Fruit fly (Drosophila melanogaster) whole organism, prepupa: ENCODE results near the gene Nrt.

Experiments used
- Blimp-1 ChIP-seq: fragments of 200-800 bp; sonication (Bioruptor generic); optimal IDR thresholded peaks from 3 replicates; lab custom pipeline; 2017; ENCODE audit warnings: missing biosample characterization, missing genetic modification characterization, mild to moderate bottlenecking, moderate library complexity, missing genetic modification reagents
- CG10631 ChIP-seq: fragments of 200-800 bp; sonication (Bioruptor generic); optimal IDR thresholded peaks from 2 replicates; lab custom pipeline; 2016; ENCODE audit warnings: missing biosample characterization, missing genetic modification characterization
- CG10669 ChIP-seq: fragments of 200-800 bp; sonication (Bioruptor generic); optimal IDR thresholded peaks from 3 replicates; lab custom pipeline; 2018; ENCODE audit warnings: missing biosample characterization, mild to moderate bottlenecking, missing genetic modification characterization, moderate library complexity
- CG11762 ChIP-seq: fragments of 200-800 bp; sonication (Bioruptor generic); optimal IDR thresholded peaks from 3 replicates; lab custom pipeline; 2016; ENCODE audit warnings: missing biosample characterization, missing genetic modification characterization; ENCODE audit not compliant: insufficient read depth
- CG11902 ChIP-seq: fragments of 200-800 bp; sonication (Bioruptor generic); optimal IDR thresholded peaks from 3 replicates; lab custom pipeline; 2016; ENCODE audit warnings: missing biosample characterization, missing genetic modification characterization
- CG15336 ChIP-seq: fragments of 200-800 bp; sonication (Bioruptor generic); IDR thresholded peaks from 2 replicates; pipeline ENCODE4 v1.3.6; 2022; ENCODE audit warnings: missing biosample characterization, missing genetic modification characterization
- CG1621 ChIP-seq: fragments of 200-800 bp; sonication (Bioruptor generic); optimal IDR thresholded peaks from 3 replicates; lab custom pipeline; 2018; ENCODE audit warnings: missing biosample characterization, mild to moderate bottlenecking, missing genetic modification characterization
- CG16779 ChIP-seq: fragments of 200-800 bp; sonication (Bioruptor generic); optimal IDR thresholded peaks from 3 replicates; lab custom pipeline; 2017; ENCODE audit warnings: missing biosample characterization, mild to moderate bottlenecking, missing genetic modification characterization
- CG3032 ChIP-seq: fragments of 200-800 bp; optimal IDR thresholded peaks from 2 replicates; lab custom pipeline; 2019; ENCODE audit warnings: missing biosample characterization, mild to moderate bottlenecking, missing genetic modification characterization, moderate library complexity
- CG34406 ChIP-seq: fragments of 200-800 bp; sonication (Bioruptor generic); optimal IDR thresholded peaks from 3 replicates; lab custom pipeline; 2016; ENCODE audit warnings: missing biosample characterization, missing genetic modification characterization
- CG3919 ChIP-seq: fragments of 200-800 bp; sonication (Bioruptor generic); optimal IDR thresholded peaks from 3 replicates; lab custom pipeline; 2016; ENCODE audit warnings: missing biosample characterization, missing genetic modification characterization
- CG4318 ChIP-seq: fragments of 200-800 bp; sonication (Bioruptor generic); optimal IDR thresholded peaks from 3 replicates; lab custom pipeline; 2017; ENCODE audit warnings: missing biosample characterization, mild to moderate bottlenecking, missing genetic modification characterization
- CG6163 ChIP-seq: fragments of 200-800 bp; sonication (Bioruptor generic); IDR thresholded peaks from 3 replicates; pipeline ENCODE4 v1.3.6; 2022; ENCODE audit warnings: missing biosample characterization, missing genetic modification characterization
- CG6276 ChIP-seq: fragments of 200-800 bp; sonication (Bioruptor generic); optimal IDR thresholded peaks from 2 replicates; lab custom pipeline; 2017; ENCODE audit warnings: missing biosample characterization, mild to moderate bottlenecking, missing genetic modification characterization
- CG6854 ChIP-seq: fragments of 200-800 bp; sonication (Bioruptor generic); optimal IDR thresholded peaks from 2 replicates; lab custom pipeline; 2017; ENCODE audit warnings: missing biosample characterization, mild to moderate bottlenecking, missing genetic modification characterization
- CG7368 ChIP-seq: fragments of 200-800 bp; sonication (Bioruptor generic); optimal IDR thresholded peaks from 3 replicates; lab custom pipeline; 2016; ENCODE audit warnings: missing biosample characterization, missing genetic modification characterization
- CG8119 ChIP-seq: fragments of 200-800 bp; sonication (Bioruptor generic); IDR thresholded peaks from 3 replicates; pipeline ENCODE4 v1.3.6; 2022; ENCODE audit warnings: missing biosample characterization, missing genetic modification characterization
- CG8319 ChIP-seq: fragments of 200-800 bp; sonication (Bioruptor generic); optimal IDR thresholded peaks from 3 replicates; lab custom pipeline; 2016; ENCODE audit warnings: missing biosample characterization, missing genetic modification characterization
- CG8632 ChIP-seq: fragments of 200-800 bp; sonication (Bioruptor generic); optimal IDR thresholded peaks from 3 replicates; lab custom pipeline; 2016; ENCODE audit warnings: missing biosample characterization, missing genetic modification characterization
- Eip75B ChIP-seq: fragments of 200-800 bp; sonication (Bioruptor generic); optimal IDR thresholded peaks from 3 replicates; lab custom pipeline; 2016; ENCODE audit warnings: missing biosample characterization, missing genetic modification characterization
- Eip78C ChIP-seq: fragments of 200-800 bp; sonication (Bioruptor generic); peaks from one replicate; lab custom pipeline; 2016; ENCODE audit warnings: missing biosample characterization, missing genetic modification characterization
- Eip93F ChIP-seq: fragments of 200-800 bp; sonication (Bioruptor generic); optimal IDR thresholded peaks from 2 replicates; lab custom pipeline; 2016; ENCODE audit warnings: missing biosample characterization, mild to moderate bottlenecking, missing genetic modification characterization
- Gug ChIP-seq: fragments of 200-800 bp; sonication (Bioruptor generic); IDR thresholded peaks from 2 replicates; pipeline ENCODE4 v1.3.6; 2022; ENCODE audit warnings: missing biosample characterization, missing genetic modification characterization
- Hr38 ChIP-seq: sonication (Bioruptor generic); optimal IDR thresholded peaks from 2 replicates; lab custom pipeline; 2016; ENCODE audit warnings: missing biosample characterization, missing genetic modification characterization
- Hr39 ChIP-seq: fragments of 200-800 bp; sonication (Bioruptor generic); optimal IDR thresholded peaks from 2 replicates; lab custom pipeline; 2016; ENCODE audit warnings: missing biosample characterization, missing genetic modification characterization
- Hr4 ChIP-seq: fragments of 200-800 bp; sonication (Bioruptor generic); optimal IDR thresholded peaks from 3 replicates; lab custom pipeline; 2016; ENCODE audit warnings: missing biosample characterization, missing genetic modification characterization
- Met ChIP-seq: fragments of 200-800 bp; sonication (Bioruptor generic); optimal IDR thresholded peaks from 3 replicates; lab custom pipeline; 2016; ENCODE audit warnings: missing biosample characterization, missing genetic modification characterization
- OdsH ChIP-seq: fragments of 200-800 bp; sonication (Bioruptor generic); optimal IDR thresholded peaks from 3 replicates; lab custom pipeline; 2016; ENCODE audit warnings: missing biosample characterization, missing genetic modification characterization
- Smox ChIP-seq: fragments of 200-800 bp; sonication (Bioruptor generic); optimal IDR thresholded peaks from 3 replicates; lab custom pipeline; 2016; ENCODE audit warnings: missing biosample characterization, missing genetic modification characterization
- Sox102F ChIP-seq: fragments of 200-800 bp; sonication (Bioruptor generic); optimal IDR thresholded peaks from 2 replicates; lab custom pipeline; 2016; ENCODE audit warnings: missing biosample characterization, mild to moderate bottlenecking, missing genetic modification characterization
- Sox14 ChIP-seq: fragments of 200-800 bp; sonication (Bioruptor generic); optimal IDR thresholded peaks from 3 replicates; lab custom pipeline; 2016; ENCODE audit warnings: missing biosample characterization, missing genetic modification characterization
- Sox15 ChIP-seq: fragments of 200-800 bp; sonication (Bioruptor generic); optimal IDR thresholded peaks from 3 replicates; lab custom pipeline; 2016; ENCODE audit warnings: missing biosample characterization, missing genetic modification characterization
- achi ChIP-seq: fragments of 200-800 bp; sonication (Bioruptor generic); optimal IDR thresholded peaks from 3 replicates; lab custom pipeline; 2016; ENCODE audit warnings: missing biosample characterization, missing genetic modification characterization
- acj6 ChIP-seq: fragments of 200-800 bp; sonication (Bioruptor generic); optimal IDR thresholded peaks from 3 replicates; lab custom pipeline; 2016; ENCODE audit warnings: missing biosample characterization, missing genetic modification characterization
- dsx ChIP-seq: fragments of 200-800 bp; optimal IDR thresholded peaks from 3 replicates; lab custom pipeline; 2019; ENCODE audit warnings: missing biosample characterization, mild to moderate bottlenecking, missing genetic modification characterization, moderate library complexity; ENCODE audit not compliant: poor library complexity, severe bottlenecking
- fd59A ChIP-seq: fragments of 200-800 bp; sonication (Bioruptor generic); optimal IDR thresholded peaks from 2 replicates; lab custom pipeline; 2017; ENCODE audit warnings: missing biosample characterization, mild to moderate bottlenecking, missing genetic modification characterization, missing genetic modification reagents
- lz ChIP-seq: fragments of 200-800 bp; sonication (Bioruptor generic); optimal IDR thresholded peaks from 3 replicates; lab custom pipeline; 2016; ENCODE audit warnings: missing biosample characterization, missing genetic modification characterization
- pdm3 ChIP-seq: fragments of 200-800 bp; sonication (Bioruptor generic); optimal IDR thresholded peaks from 3 replicates; lab custom pipeline; 2016; ENCODE audit warnings: missing biosample characterization, missing genetic modification characterization
- spab ChIP-seq: fragments of 200-800 bp; sonication (Bioruptor generic); optimal IDR thresholded peaks from 2 replicates; lab custom pipeline; 2017; ENCODE audit warnings: missing biosample characterization, mild to moderate bottlenecking, missing genetic modification characterization, missing genetic modification reagents
- ss ChIP-seq, 2 experiments: fragments of 200-800 bp; sonication (Bioruptor generic); optimal IDR thresholded peaks; 2 replicates in 1 of 2; 3 replicates in 1 of 2; lab custom pipeline; 2017 to 2018; ENCODE audit warnings: mild to moderate bottlenecking in 2 of 2, missing biosample characterization in 2 of 2, missing genetic modification characterization in 2 of 2, moderate library complexity in 1 of 2
- svp ChIP-seq: fragments of 200-800 bp; sonication (Bioruptor generic); peaks from one replicate; lab custom pipeline; 2016; ENCODE audit warnings: missing biosample characterization, missing genetic modification characterization
- topi ChIP-seq: fragments of 200-800 bp; sonication (Bioruptor generic); optimal IDR thresholded peaks from 3 replicates; lab custom pipeline; 2016; ENCODE audit warnings: missing biosample characterization, missing genetic modification characterization
- vri ChIP-seq: fragments of 200-800 bp; sonication (Bioruptor generic); optimal IDR thresholded peaks from 3 replicates; lab custom pipeline; 2016; ENCODE audit warnings: missing biosample characterization, mild to moderate bottlenecking, missing genetic modification characterization

Gene Nrt

DNA sequence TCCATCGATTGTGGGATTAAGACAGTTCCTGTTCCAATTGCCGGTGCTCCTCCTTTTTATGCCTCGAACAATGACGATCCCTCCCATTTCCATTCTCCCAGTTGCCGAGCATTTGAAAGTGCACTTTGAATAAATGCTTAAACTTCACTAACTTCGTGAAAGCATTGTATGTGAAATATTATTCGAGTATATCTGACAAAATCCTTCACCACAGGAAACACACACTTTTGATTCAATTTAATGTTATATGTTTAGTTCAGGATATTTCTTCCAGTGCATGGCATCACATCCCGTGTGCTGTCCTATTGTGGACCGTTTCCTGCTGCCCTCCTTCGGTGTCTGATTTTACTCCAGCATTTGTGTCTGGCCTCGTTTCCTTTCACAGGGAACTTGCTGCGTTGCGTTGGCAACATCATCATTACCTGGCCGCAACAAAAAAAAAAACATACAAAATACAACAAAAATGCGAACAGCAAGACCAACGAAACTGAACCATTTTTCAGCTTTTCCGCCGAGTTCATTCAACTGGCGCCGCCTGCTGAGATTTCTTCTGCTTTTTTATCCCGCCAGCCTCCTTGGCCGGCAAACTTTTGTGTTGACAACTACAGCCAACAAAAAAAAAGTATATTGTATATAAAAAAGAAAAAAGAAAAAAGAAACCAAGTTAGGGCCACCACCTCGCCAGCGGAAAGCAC is 13.3 kb upstream of the Nrt start (continued):
- TF ChIP-seq CG1621 (tag; lab: Kevin White, UChicago) (peak; percentile 60), Sox102F (GFP tag; lab: Kevin White, UChicago) (peak; percentile 14), CG3919 (GFP tag; lab: Kevin White, UChicago) (peak; percentile 84), CG8632 (GFP tag; lab: Kevin White, UChicago) (peak; percentile 43), svp (peak; percentile 78), CG10631 (GFP tag; lab: Kevin White, UChicago) (peak; percentile 81), Sox14 (GFP tag; lab: Kevin White, UChicago) (peak; percentile 79), CG6163 (GFP tag; lab: Robert Waterston, UW) (peak; percentile 92), Smox (GFP tag; lab: Kevin White, UChicago) (peak; percentile 18), OdsH (peak; percentile 66), CG11902 (peak; percentile 27), acj6 (peak; percentile 71), Blimp-1 (GFP tag; lab: Kevin White, UChicago) (no peak), Eip75B (GFP tag; lab: Kevin White, UChicago) (peak; percentile 77), CG16779 (peak; percentile 67), vri (GFP tag; lab: Kevin White, UChicago) (no peak)

DNA sequence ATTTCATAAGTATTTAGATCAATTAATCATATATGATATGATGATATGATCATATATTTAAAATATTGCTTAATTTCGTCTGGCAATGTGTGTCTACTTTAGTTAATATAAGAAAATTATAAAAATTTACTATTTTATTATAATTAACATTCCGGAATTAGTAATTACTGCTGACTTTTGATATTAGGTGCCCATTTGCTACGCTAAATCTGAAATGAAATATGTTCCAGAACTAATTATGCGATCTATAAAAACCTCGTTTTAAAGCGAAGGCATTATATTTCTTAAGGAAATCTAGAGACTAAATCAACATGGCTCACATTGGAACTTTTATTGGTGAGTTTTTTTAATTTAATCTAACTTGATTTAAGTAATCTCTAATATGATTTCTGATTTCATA is 10.7 kb upstream of the Nrt start, which contains the start of gene CG42852:
Gene CG42852 (plus strand): TSS at position 301 of the 400 bp plus-strand sequence.
- no peak for TF ChIP-seq CG8632 (GFP tag; lab: Kevin White, UChicago)
- no peak for TF ChIP-seq CG16779
- no peak for TF ChIP-seq CG11762 (GFP tag; lab: Kevin White, UChicago)
- TF ChIP-seq Sox102F (GFP tag; lab: Kevin White, UChicago): no peak
- TF ChIP-seq CG7368 (GFP tag; lab: Kevin White, UChicago): no peak
- no peak for TF ChIP-seq CG8119
- TF ChIP-seq spab (GFP tag; lab: Kevin White, UChicago): no peak
- no peak for TF ChIP-seq Sox14 (GFP tag; lab: Kevin White, UChicago)
- no peak for TF ChIP-seq acj6
- TF ChIP-seq ss (GFP tag; optimal IDR thresholded peaks at IDR 0.05; lab: Kevin White, UChicago): no peak
- no peak for TF ChIP-seq CG1621 (tag; lab: Kevin White, UChicago)
- TF ChIP-seq Sox15 (GFP tag; lab: Kevin White, UChicago): no peak
- TF ChIP-seq CG15336 (GFP tag; lab: Robert Waterston, UW): no peak

DNA sequence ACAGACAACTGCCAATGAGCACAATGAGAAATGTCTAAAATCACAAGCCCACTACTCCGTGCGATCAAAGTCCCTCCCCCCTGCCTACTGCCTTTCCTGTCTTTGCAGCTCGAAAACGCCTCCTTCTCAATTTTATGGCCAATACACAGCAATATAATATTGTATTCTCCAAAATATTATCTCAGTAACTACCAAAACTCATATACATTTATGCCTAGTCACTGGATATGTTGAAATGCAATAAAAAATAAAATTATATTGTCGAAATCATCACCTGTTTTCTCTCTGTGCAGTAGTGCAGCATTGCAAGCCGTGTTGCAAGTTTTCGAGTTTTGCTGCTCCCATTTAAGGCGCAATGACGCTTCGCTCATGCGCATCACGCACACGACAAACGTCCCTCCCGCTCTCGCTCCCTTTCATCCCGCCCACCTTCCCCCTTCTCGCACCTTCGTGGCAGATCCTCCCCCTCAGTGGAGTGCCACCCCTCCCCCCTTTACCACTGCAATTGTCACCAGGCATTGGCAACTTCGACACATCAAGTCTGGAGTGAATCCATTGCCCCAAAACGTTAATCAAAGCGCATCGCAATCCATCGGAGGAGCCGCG is 7.3 kb upstream of the Nrt start:
- TF ChIP-seq Hr4: peak; percentile 86
- TF ChIP-seq CG6854 (GFP tag; lab: Kevin White, UChicago): no peak
- no peak for TF ChIP-seq Hr38 (GFP tag; lab: Kevin White, UChicago)
- TF ChIP-seq CG10669 (GFP tag; lab: Kevin White, UChicago): peak; percentile 85
- TF ChIP-seq CG8632 (GFP tag; lab: Kevin White, UChicago): peak; percentile 75
- peak; percentile 74 for TF ChIP-seq fd59A (GFP tag; lab: Kevin White, UChicago)
- peak; percentile 98 for TF ChIP-seq Eip78C (GFP tag; lab: Kevin White, UChicago)
- TF ChIP-seq CG8119: peak; percentile 86
- peak; percentile 86 for TF ChIP-seq CG1621 (tag; lab: Kevin White, UChicago)
- peak; percentile 68 for TF ChIP-seq Hr39 (GFP tag; lab: Kevin White, UChicago)
- TF ChIP-seq CG10631 (GFP tag; lab: Kevin White, UChicago): peak; percentile 82
- peak; percentile 70 for TF ChIP-seq Gug (GFP tag; lab: Robert Waterston, UW)
- TF ChIP-seq CG34406 (GFP tag; lab: Kevin White, UChicago): peak; percentile 69
- peak; percentile 91 for TF ChIP-seq Eip75B (GFP tag; lab: Kevin White, UChicago)
- TF ChIP-seq Sox15 (GFP tag; lab: Kevin White, UChicago): peak; percentile 61
- TF ChIP-seq spab (GFP tag; lab: Kevin White, UChicago): peak; percentile 78
- TF ChIP-seq Met (GFP tag; lab: Kevin White, UChicago): peak; percentile 75
- peak; percentile 82 for TF ChIP-seq topi (GFP tag; lab: Kevin White, UChicago)
- TF ChIP-seq Smox (GFP tag; lab: Kevin White, UChicago): peak; percentile 63
- peak; percentile 76 for TF ChIP-seq CG4318 (GFP tag; lab: Kevin White, UChicago)
- peak; percentile 77 for TF ChIP-seq CG6276 (GFP tag; lab: Kevin White, UChicago)
- peak; percentile 82 for TF ChIP-seq OdsH
- TF ChIP-seq Eip93F: peak; percentile 17
- peak; percentile 84 for TF ChIP-seq CG3919 (GFP tag; lab: Kevin White, UChicago)
- TF ChIP-seq Blimp-1 (GFP tag; lab: Kevin White, UChicago): peak; percentile 53
- TF ChIP-seq dsx: peak; percentile 86
- peak; percentile 73 for TF ChIP-seq lz (GFP tag; lab: Kevin White, UChicago)
- TF ChIP-seq pdm3: peak; percentile 82
- peak; percentile 47 for TF ChIP-seq CG8319 (GFP tag; lab: Kevin White, UChicago)
- TF ChIP-seq achi: peak; percentile 79
- TF ChIP-seq CG3032 (tag; lab: Kevin White, UChicago): peak; percentile 83
- TF ChIP-seq CG11902: peak; percentile 70
